Fruit fly (Drosophila melanogaster) whole organism, embryonic: ENCODE measurements around the gene mRpL16.

Source experiments
- Atf-2 ChIP-seq: fragments of 200-800 bp; sonication (Bioruptor generic); optimal IDR thresholded peaks from 2 replicates; lab custom pipeline; 2016; ENCODE audit warnings: missing biosample characterization, missing genetic modification characterization
- CG10209 ChIP-seq: fragments of 200-800 bp; sonication (Bioruptor generic); optimal IDR thresholded peaks from 3 replicates; lab custom pipeline; 2017; ENCODE audit warnings: missing biosample characterization, mild to moderate bottlenecking, missing genetic modification characterization, missing genetic modification reagents
- CG10979 ChIP-seq: fragments of 200-800 bp; sonication (Bioruptor generic); optimal IDR thresholded peaks from 2 replicates; lab custom pipeline; 2018; ENCODE audit warnings: missing biosample characterization, mild to moderate bottlenecking, missing genetic modification characterization, moderate library complexity
- CG12942 ChIP-seq: fragments of 200-800 bp; sonication (Bioruptor generic); optimal IDR thresholded peaks from 3 replicates; lab custom pipeline; 2016; ENCODE audit warnings: missing biosample characterization, missing genetic modification characterization
- CG13424 ChIP-seq: fragments of 200-800 bp; sonication (Bioruptor generic); optimal IDR thresholded peaks from 2 replicates; lab custom pipeline; 2019; ENCODE audit warnings: missing biosample characterization, mild to moderate bottlenecking, missing genetic modification characterization, moderate library complexity
- CG14710 ChIP-seq: fragments of 200-800 bp; sonication (Bioruptor generic); optimal IDR thresholded peaks from 3 replicates; lab custom pipeline; 2019; ENCODE audit warnings: missing biosample characterization, mild to moderate bottlenecking, missing genetic modification characterization, moderate library complexity
- CG1603 ChIP-seq: fragments of 200-800 bp; sonication (Bioruptor generic); optimal IDR thresholded peaks from 2 replicates; lab custom pipeline; 2019; ENCODE audit warnings: missing biosample characterization, mild to moderate bottlenecking, missing genetic modification characterization, moderate library complexity
- CG2712 ChIP-seq: fragments of 200-800 bp; optimal IDR thresholded peaks from 3 replicates; lab custom pipeline; 2019; ENCODE audit warnings: missing biosample characterization, mild to moderate bottlenecking, missing genetic modification characterization, moderate library complexity
- CG31224 ChIP-seq: fragments of 200-800 bp; sonication (Bioruptor generic); IDR thresholded peaks from 2 replicates; pipeline ENCODE4 v1.3.6; 2022; ENCODE audit warnings: missing biosample characterization, missing genetic modification characterization
- CG32532 ChIP-seq: fragments of 200-800 bp; sonication (Bioruptor generic); IDR thresholded peaks from 2 replicates; pipeline ENCODE4 v1.3.6; 2022; ENCODE audit warnings: missing biosample characterization, missing genetic modification characterization
- CG4707 ChIP-seq: fragments of 200-800 bp; sonication (Bioruptor generic); optimal IDR thresholded peaks from 2 replicates; lab custom pipeline; 2018; ENCODE audit warnings: missing biosample characterization, mild to moderate bottlenecking, missing genetic modification characterization, moderate library complexity
- CG6689 ChIP-seq: fragments of 200-800 bp; sonication (Bioruptor generic); IDR thresholded peaks from 2 replicates; pipeline ENCODE4 v1.3.6; 2022; ENCODE audit warnings: missing biosample characterization, missing genetic modification characterization
- CG7271 ChIP-seq: fragments of 200-800 bp; sonication (Bioruptor generic); optimal IDR thresholded peaks from 2 replicates; lab custom pipeline; 2018; ENCODE audit warnings: missing biosample characterization, mild to moderate bottlenecking, missing genetic modification characterization, moderate library complexity
- CG7928 ChIP-seq: fragments of 200-800 bp; sonication (Bioruptor generic); optimal IDR thresholded peaks from 2 replicates; lab custom pipeline; 2017; ENCODE audit warnings: missing biosample characterization, mild to moderate bottlenecking, missing genetic modification characterization
- CG9797 ChIP-seq: fragments of 200-800 bp; sonication (Bioruptor generic); optimal IDR thresholded peaks from 3 replicates; lab custom pipeline; 2018; ENCODE audit warnings: missing biosample characterization, mild to moderate bottlenecking, missing genetic modification characterization
- CHES-1-like ChIP-seq: fragments of 200-800 bp; sonication (Bioruptor generic); optimal IDR thresholded peaks from 2 replicates; lab custom pipeline; 2016; ENCODE audit warnings: missing biosample characterization, missing genetic modification characterization
- Dbx ChIP-seq: fragments of 200-800 bp; sonication (Bioruptor generic); IDR thresholded peaks from 3 replicates; pipeline ENCODE4 v1.3.6; 2022; ENCODE audit warnings: missing biosample characterization, missing genetic modification characterization
- Dip3 ChIP-seq: fragments of 200-800 bp; sonication (Bioruptor generic); optimal IDR thresholded peaks from 3 replicates; lab custom pipeline; 2016; ENCODE audit warnings: missing biosample characterization, missing genetic modification characterization
- Dll ChIP-seq: fragments of 200-800 bp; sonication (Bioruptor generic); IDR thresholded peaks from 4 replicates; pipeline ENCODE4 v1.3.6; 2022; ENCODE audit warnings: missing biosample characterization, missing genetic modification characterization; ENCODE audit not compliant: partially characterized antibody
- Ets97D ChIP-seq: fragments of 200-800 bp; sonication (Bioruptor generic); optimal IDR thresholded peaks from 3 replicates; lab custom pipeline; 2016; ENCODE audit warnings: missing biosample characterization, missing genetic modification characterization
- MTF-1 ChIP-seq: fragments of 200-800 bp; sonication (Bioruptor generic); optimal IDR thresholded peaks from 2 replicates; lab custom pipeline; 2018; ENCODE audit warnings: missing biosample characterization, mild to moderate bottlenecking, missing genetic modification characterization, borderline replicate concordance
- Mes4 ChIP-seq: fragments of 200-800 bp; sonication (Bioruptor generic); optimal IDR thresholded peaks from 2 replicates; lab custom pipeline; 2016; ENCODE audit warnings: missing biosample characterization, missing genetic modification characterization
- Opbp ChIP-seq: fragments of 200-800 bp; sonication (Bioruptor generic); IDR thresholded peaks from 3 replicates; pipeline ENCODE4 v1.3.6; 2022; ENCODE audit warnings: missing biosample characterization, missing genetic modification characterization; ENCODE audit not compliant: partially characterized antibody
- Optix ChIP-seq: fragments of 200-800 bp; sonication (Bioruptor generic); IDR thresholded peaks from 3 replicates; pipeline ENCODE4 v1.3.6; 2022; ENCODE audit warnings: missing biosample characterization, missing genetic modification characterization
- Ptx1 ChIP-seq: fragments of 200-800 bp; sonication (Bioruptor generic); IDR thresholded peaks from 2 replicates; pipeline ENCODE4 v1.3.6; 2022; ENCODE audit warnings: missing biosample characterization, missing genetic modification characterization
- Sry-β ChIP-seq: fragments of 200-800 bp; sonication (Bioruptor generic); optimal IDR thresholded peaks from 2 replicates; lab custom pipeline; 2018; ENCODE audit warnings: missing biosample characterization, mild to moderate bottlenecking, missing genetic modification characterization, moderate library complexity
- Sry-δ ChIP-seq: fragments of 200-800 bp; sonication (Bioruptor generic); optimal IDR thresholded peaks from 2 replicates; lab custom pipeline; 2016; ENCODE audit warnings: missing biosample characterization, missing genetic modification characterization
- Trl ChIP-seq, 3 experiments: fragments of >200 bp in 2 of 3; fragments of 200-800 bp in 1 of 3; sonication (Bioruptor generic) in 1 of 3; optimal IDR thresholded peaks; 2 replicates in 1 of 3; 3 replicates in 2 of 3; lab custom pipeline; 2016 to 2017; ENCODE audit warnings: missing biosample characterization in 1 of 3, missing genetic modification characterization in 1 of 3
- ara ChIP-seq: fragments of 200-800 bp; sonication (Bioruptor generic); IDR thresholded peaks from 2 replicates; pipeline ENCODE4 v1.3.6; 2022; ENCODE audit warnings: missing biosample characterization, missing genetic modification characterization
- caup ChIP-seq: fragments of 200-800 bp; sonication (Bioruptor generic); optimal IDR thresholded peaks from 3 replicates; lab custom pipeline; 2017; ENCODE audit warnings: missing biosample characterization, mild to moderate bottlenecking, missing genetic modification characterization, moderate library complexity; ENCODE audit not compliant: severe bottlenecking
- chinmo ChIP-seq: fragments of 200-800 bp; sonication (Bioruptor generic); IDR thresholded peaks from 4 replicates; pipeline ENCODE4 v1.3.6; 2022; ENCODE audit warnings: missing biosample characterization, missing genetic modification characterization; ENCODE audit not compliant: partially characterized antibody
- ci ChIP-seq: fragments of 200-800 bp; sonication (Bioruptor generic); IDR thresholded peaks from 3 replicates; pipeline ENCODE4 v1.3.6; 2022; ENCODE audit warnings: missing biosample characterization, missing genetic modification characterization
- dysf ChIP-seq: fragments of 200-800 bp; sonication (Bioruptor generic); IDR thresholded peaks from 3 replicates; pipeline ENCODE4 v1.3.6; 2022; ENCODE audit warnings: missing biosample characterization, missing genetic modification characterization
- ftz-f1 ChIP-seq: fragments of 200-800 bp; sonication (Bioruptor generic); optimal IDR thresholded peaks from 2 replicates; lab custom pipeline; 2016; ENCODE audit warnings: missing biosample characterization, missing genetic modification characterization
- gem ChIP-seq: fragments of 200-800 bp; sonication (Bioruptor generic); optimal IDR thresholded peaks from 2 replicates; lab custom pipeline; 2019; ENCODE audit warnings: missing biosample characterization, mild to moderate bottlenecking, missing genetic modification characterization, moderate library complexity
- ken ChIP-seq: fragments of 200-800 bp; sonication (Bioruptor generic); IDR thresholded peaks from 3 replicates; pipeline ENCODE4 v1.3.6; 2022; ENCODE audit warnings: missing biosample characterization, missing genetic modification characterization
- lov ChIP-seq, 2 experiments: fragments of 200-800 bp in 1 of 2; fragments of >200 bp in 1 of 2; sonication (Bioruptor generic) in 1 of 2; IDR thresholded peaks in 1 of 2; optimal IDR thresholded peaks in 1 of 2; 2 replicates in 1 of 2; 3 replicates in 1 of 2; pipeline versions ENCODE4 v1.3.6 to Lab custom; 2017 to 2022; ENCODE audit warnings: missing biosample characterization in 1 of 2, missing genetic modification characterization in 1 of 2
- mam ChIP-seq: fragments of 200-800 bp; sonication (Bioruptor generic); optimal IDR thresholded peaks from 3 replicates; lab custom pipeline; 2016; ENCODE audit warnings: missing biosample characterization, missing genetic modification characterization
- pho ChIP-seq: fragments of 200-800 bp; sonication (Bioruptor generic); optimal IDR thresholded peaks from 2 replicates; lab custom pipeline; 2016; ENCODE audit warnings: missing biosample characterization, missing genetic modification characterization
- phol ChIP-seq: fragments of 200-800 bp; sonication (Bioruptor generic); optimal IDR thresholded peaks from 3 replicates; lab custom pipeline; 2018; ENCODE audit warnings: missing biosample characterization, mild to moderate bottlenecking, missing genetic modification characterization, moderate library complexity
- repo ChIP-seq: fragments of 200-800 bp; sonication (Bioruptor generic); optimal IDR thresholded peaks from 2 replicates; lab custom pipeline; 2016; ENCODE audit warnings: missing biosample characterization, missing genetic modification characterization
- row ChIP-seq: fragments of 200-800 bp; sonication (Bioruptor generic); IDR thresholded peaks from 3 replicates; pipeline ENCODE4 v1.3.6; 2022; ENCODE audit warnings: missing biosample characterization, missing genetic modification characterization
- salm ChIP-seq: fragments of 200-800 bp; sonication (Bioruptor generic); optimal IDR thresholded peaks from 2 replicates; lab custom pipeline; 2018; ENCODE audit warnings: missing biosample characterization, mild to moderate bottlenecking, missing genetic modification characterization
- sens ChIP-seq: fragments of 200-800 bp; sonication (Bioruptor generic); peaks from one replicate; lab custom pipeline; 2016; ENCODE audit warnings: missing biosample characterization, missing genetic modification characterization
- slbo ChIP-seq: fragments of 200-800 bp; sonication (Bioruptor generic); IDR thresholded peaks from 2 replicates; pipeline ENCODE4 v1.3.6; 2022; ENCODE audit warnings: missing biosample characterization, missing genetic modification characterization
- sna ChIP-seq: fragments of 200-800 bp; sonication (Bioruptor generic); IDR thresholded peaks from 2 replicates; pipeline ENCODE4 v1.3.6; 2022; ENCODE audit warnings: missing biosample characterization, missing genetic modification characterization; ENCODE audit not compliant: partially characterized antibody
- tup ChIP-seq: fragments of 200-800 bp; sonication (Bioruptor generic); optimal IDR thresholded peaks from 2 replicates; lab custom pipeline; 2016; ENCODE audit warnings: missing biosample characterization, mild to moderate bottlenecking, missing genetic modification characterization, moderate library complexity
- unpg ChIP-seq: fragments of 200-800 bp; sonication (Bioruptor generic); optimal IDR thresholded peaks from 3 replicates; lab custom pipeline; 2018; ENCODE audit warnings: missing biosample characterization, mild to moderate bottlenecking, missing genetic modification characterization, moderate library complexity

Gene mRpL16

DNA sequence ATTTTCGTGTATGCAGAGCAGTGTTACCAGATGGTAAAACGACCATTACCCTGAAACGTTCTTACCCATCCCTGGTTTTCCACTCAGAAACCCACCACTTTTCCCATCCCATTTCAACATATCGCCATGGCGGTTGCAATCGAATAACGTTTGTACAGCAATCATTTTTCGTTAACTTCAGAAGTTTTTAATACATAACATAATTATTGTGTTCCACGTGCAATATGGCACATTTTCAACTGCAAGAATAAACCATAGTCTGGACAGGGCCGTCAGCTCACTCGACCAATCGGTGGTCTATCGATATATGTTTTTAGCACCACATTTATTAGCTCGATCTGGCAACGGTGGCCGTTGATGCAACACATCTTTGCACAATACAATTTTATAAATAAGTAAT is at the start of gene mRpL16, which contains the start of gene trr (continued):
- TF ChIP-seq repo (GFP tag; lab: Kevin White, UChicago), result peak; percentile 6
- peak; percentile 85 for TF ChIP-seq CG1603 (tag; lab: Kevin White, UChicago)
- TF ChIP-seq Dbx (GFP tag; lab: Robert Waterston, UW), result peak; percentile 71
- peak; percentile 47; the same call in 1 of the 3 replicates for TF ChIP-seq dysf (GFP tag; lab: Robert Waterston, UW)
- TF ChIP-seq CG4707 (GFP tag; lab: Kevin White, UChicago), result no peak
- peak; percentile 36 for TF ChIP-seq caup (GFP tag; lab: Kevin White, UChicago)
- no peak for TF ChIP-seq CG10209 (GFP tag; lab: Kevin White, UChicago)
- TF ChIP-seq Dll (GFP tag; lab: Robert Waterston, UW), result peak; percentile 86
- peak; percentile 84 for TF ChIP-seq CG9797 (GFP tag; lab: Kevin White, UChicago)
- TF ChIP-seq mam (GFP tag; lab: Kevin White, UChicago), result peak; percentile 16
- TF ChIP-seq CG2712 (tag; lab: Kevin White, UChicago), result peak; percentile 65
- no peak for TF ChIP-seq tup (GFP tag; lab: Kevin White, UChicago)
- TF ChIP-seq CG32532 (GFP tag; lab: Robert Waterston, UW), result peak; percentile 64
- 0 out of 3 replicates have a peak, but pooled peaks have one; percentile 10 for TF ChIP-seq ken
- TF ChIP-seq CG14710 (tag; lab: Kevin White, UChicago), result peak; percentile 77
- no peak for TF ChIP-seq gem (tag; lab: Kevin White, UChicago)
- TF ChIP-seq Ptx1 (GFP tag; lab: Robert Waterston, UW), result peak; percentile 39; the same call in 1 of the 2 replicates
- TF ChIP-seq CG7928 (GFP tag; lab: Kevin White, UChicago), result peak; percentile 92
- TF ChIP-seq row (GFP tag; lab: Robert Waterston, UW), result peak; percentile 74
- TF ChIP-seq Sry-δ (GFP tag; lab: Kevin White, UChicago), result peak; percentile 80
- TF ChIP-seq Trl (optimal IDR thresholded peaks at IDR 0.05; lab: Kevin White, UChicago), result no peak
- TF ChIP-seq Trl (GFP tag; optimal IDR thresholded peaks at IDR 0.05; lab: Kevin White, UChicago), result peak; percentile 24
- peak; percentile 6 for TF ChIP-seq Sry-β (GFP tag; lab: Kevin White, UChicago)
- TF ChIP-seq CG12942, result peak; percentile 6
- TF ChIP-seq CG31224 (GFP tag; lab: Robert Waterston, UW), result 0 out of 2 replicates have a peak, but pooled peaks have one; percentile 16
- peak; percentile 14 for TF ChIP-seq CG7271 (tag; lab: Kevin White, UChicago)
- TF ChIP-seq pho (GFP tag; lab: Kevin White, UChicago), result peak; percentile 53
- TF ChIP-seq slbo, result peak; percentile 64
- TF ChIP-seq chinmo (GFP tag; lab: Robert Waterston, UW), result 0 out of 4 replicates have a peak, but pooled peaks have one; percentile 59
- peak; percentile 83 for TF ChIP-seq phol
- no peak for TF ChIP-seq Mes4 (GFP tag; lab: Kevin White, UChicago)
- TF ChIP-seq CHES-1-like, result peak; percentile 44
- peak; percentile 52 for TF ChIP-seq CG13424 (tag; lab: Kevin White, UChicago)
- TF ChIP-seq Atf-2 (GFP tag; lab: Kevin White, UChicago), result no peak
- peak; percentile 86 for TF ChIP-seq sens (GFP tag; lab: Kevin White, UChicago)
- no peak for TF ChIP-seq ara
- no peak for TF ChIP-seq salm (tag; lab: Kevin White, UChicago)
- 0 out of 3 replicates have a peak, but pooled peaks have one; percentile 40 for TF ChIP-seq Optix (GFP tag; lab: Robert Waterston, UW)
- TF ChIP-seq ci, result 0 out of 3 replicates have a peak, but pooled peaks have one; percentile 43
- 0 out of 2 replicates have a peak, but pooled peaks have one; percentile 36 for TF ChIP-seq CG6689 (GFP tag; lab: Robert Waterston, UW)
- no peak for TF ChIP-seq ftz-f1 (GFP tag; lab: Kevin White, UChicago)
- no peak for TF ChIP-seq lov (optimal IDR thresholded peaks at IDR 0.05; lab: Kevin White, UChicago)
- TF ChIP-seq lov (GFP tag; IDR thresholded peaks at IDR 0.05; lab: Robert Waterston, UW), result no peak
- TF ChIP-seq Opbp (GFP tag; lab: Robert Waterston, UW), result peak; percentile 52; the same call in 2 of the 3 replicates
- TF ChIP-seq sna (GFP tag; lab: Robert Waterston, UW), result peak; percentile 68; the same call in 1 of the 2 replicates
- peak; percentile 39 for TF ChIP-seq unpg
- TF ChIP-seq Ets97D (GFP tag; lab: Kevin White, UChicago), result peak; percentile 66
- no peak for TF ChIP-seq MTF-1 (GFP tag; lab: Kevin White, UChicago)
- TF ChIP-seq CG10979 (tag; lab: Kevin White, UChicago), result peak; percentile 32
- TF ChIP-seq Dip3, result peak; percentile 34
